Fruit fly (Drosophila melanogaster): Measurements from ENCODE around the gene CG17283.

CG17283 gene

DNA sequence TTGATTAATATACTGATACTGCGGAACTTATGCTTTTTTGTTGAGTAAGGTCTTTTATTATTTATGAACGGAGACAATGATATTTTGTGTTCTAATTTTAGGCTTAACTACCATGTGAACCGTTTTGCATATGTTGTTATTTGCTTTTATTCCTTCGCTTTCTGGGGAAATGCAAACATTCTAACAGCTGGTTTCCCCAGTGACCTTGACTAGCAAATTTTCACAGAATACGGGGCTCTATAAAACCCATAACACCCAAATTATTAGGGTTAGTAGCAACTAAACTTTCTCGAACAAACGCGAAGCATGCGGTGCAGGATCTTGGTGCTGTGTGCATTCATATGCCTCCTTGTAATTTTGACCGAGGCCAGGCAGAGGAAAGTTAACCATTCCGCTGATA is at the start of gene CG17283:
Gene CG17283 (plus strand): TSS at position 301 of the 400 bp plus-strand sequence.
- TF ChIP-seq brk (GFP tag; optimal IDR thresholded peaks at IDR 0.05): no peak
- no peak for TF ChIP-seq foxo (GFP tag; optimal IDR thresholded peaks at IDR 0.05)
- TF ChIP-seq lola (GFP tag; optimal IDR thresholded peaks at IDR 0.05): no peak
- TF ChIP-seq tai (GFP tag; optimal IDR thresholded peaks at IDR 0.05): no peak
- TF ChIP-seq Hr83 (GFP tag; optimal IDR thresholded peaks at IDR 0.05; ENCODE audit: poor library complexity, severe bottlenecking): no peak
- no peak for TF ChIP-seq psq (GFP tag; optimal IDR thresholded peaks at IDR 0.05)
- TF ChIP-seq dl (GFP tag; optimal IDR thresholded peaks at IDR 0.05; ENCODE audit: insufficient read depth in 1 of 2, partially characterized antibody in 2 of 2): no peak
- TF ChIP-seq Hr78 (GFP tag; optimal IDR thresholded peaks at IDR 0.05): no peak
- no peak for TF ChIP-seq Sp1 (GFP tag; optimal IDR thresholded peaks at IDR 0.05)
- no peak for TF ChIP-seq pan (optimal IDR thresholded peaks at IDR 0.05)
- no peak for TF ChIP-seq dmrt93B (GFP tag; optimal IDR thresholded peaks at IDR 0.05)
- TF ChIP-seq CG32264 (GFP tag; optimal IDR thresholded peaks at IDR 0.05): no peak
- TF ChIP-seq Rel (GFP tag; optimal IDR thresholded peaks at IDR 0.05): no peak
- TF ChIP-seq Rel (tag; optimal IDR thresholded peaks at IDR 0.05): no peak

DNA sequence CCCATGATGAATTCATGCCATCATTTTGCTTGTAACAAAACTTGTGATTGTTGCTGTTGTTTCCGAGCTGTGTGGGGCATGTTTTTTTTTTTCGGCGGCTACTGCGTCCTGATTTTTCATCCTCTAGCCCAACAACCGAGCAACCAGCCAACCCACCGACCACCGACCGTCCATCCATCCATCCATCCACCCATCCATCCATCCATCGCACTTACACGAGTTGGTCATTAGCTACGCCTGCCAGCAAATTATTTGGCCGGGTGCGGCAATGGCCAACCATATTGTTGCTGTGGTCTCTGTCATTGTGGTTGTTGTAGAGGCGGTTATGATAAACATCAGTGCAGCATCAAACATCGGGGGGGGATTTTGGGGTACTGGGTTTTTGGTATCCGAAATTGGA is 48.3 kb upstream of the CG17283 start:
- TF ChIP-seq Abd-B (GFP tag; optimal IDR thresholded peaks at IDR 0.05) (no peak), br (GFP tag; optimal IDR thresholded peaks at IDR 0.05) (no peak), Dfd (GFP tag; optimal IDR thresholded peaks at IDR 0.05) (no peak)

dm6 chr3R:17366023-17366422 is 41.7 kb upstream of the CG17283 start, which contains the start of gene beat-IIa:
Gene beat-IIa (minus strand): TSS chr3R:17366119.
- TF ChIP-seq lola (GFP tag; optimal IDR thresholded peaks at IDR 0.05) (no peak), sv (GFP tag; optimal IDR thresholded peaks at IDR 0.05) (no peak), dl (GFP tag; optimal IDR thresholded peaks at IDR 0.05; ENCODE audit: insufficient read depth in 1 of 2, partially characterized antibody in 2 of 2) (no peak), sage (GFP tag; optimal IDR thresholded peaks at IDR 0.05) (no peak)

- no peak for TF ChIP-seq Jra (GFP tag; optimal IDR thresholded peaks at IDR 0.05)
Observed at dm6 chr3R:17371094-17371493, 36.6 kb upstream of the CG17283 start.

dm6 chr3R:17377503-17377902 is 30.2 kb upstream of the CG17283 start:
- no peak for TF ChIP-seq pan (optimal IDR thresholded peaks at IDR 0.05)
- TF ChIP-seq dl (GFP tag; optimal IDR thresholded peaks at IDR 0.05; ENCODE audit: insufficient read depth in 1 of 2, partially characterized antibody in 2 of 2): peak in 1 of 2 experiments; percentile 39
- TF ChIP-seq Dif (GFP tag; optimal IDR thresholded peaks at IDR 0.05; ENCODE audit: partially characterized antibody): peak; percentile 18

dm6 chr3R:17379051-17379450 is 28.6 kb upstream of the CG17283 start:
- no peak for TF ChIP-seq usp (GFP tag; optimal IDR thresholded peaks at IDR 0.05)
- TF ChIP-seq Abd-B (GFP tag; optimal IDR thresholded peaks at IDR 0.05): no peak
- no peak for TF ChIP-seq lola (GFP tag; optimal IDR thresholded peaks at IDR 0.05)
- TF ChIP-seq foxo (GFP tag; optimal IDR thresholded peaks at IDR 0.05): peak in 1 of 2 experiments; percentile 47
- TF ChIP-seq psq (GFP tag; optimal IDR thresholded peaks at IDR 0.05): no peak
- peak; percentile 36 for TF ChIP-seq HLH106 (tag; optimal IDR thresholded peaks at IDR 0.05)
- no peak for TF ChIP-seq OdsH (GFP tag; optimal IDR thresholded peaks at IDR 0.05)
- no peak for TF ChIP-seq rgr (GFP tag; optimal IDR thresholded peaks at IDR 0.05)
- no peak for TF ChIP-seq Dif (GFP tag; optimal IDR thresholded peaks at IDR 0.05; ENCODE audit: partially characterized antibody)
- TF ChIP-seq GATAd (GFP tag; optimal IDR thresholded peaks at IDR 0.05): no peak
- no peak for TF ChIP-seq br (GFP tag; optimal IDR thresholded peaks at IDR 0.05)
- no peak for TF ChIP-seq ey (GFP tag; optimal IDR thresholded peaks at IDR 0.05)
- TF ChIP-seq Dfd (GFP tag; optimal IDR thresholded peaks at IDR 0.05): no peak
- TF ChIP-seq fru (GFP tag; optimal IDR thresholded peaks at IDR 0.05): peak; percentile 8
- TF ChIP-seq brk (GFP tag; optimal IDR thresholded peaks at IDR 0.05): no peak
- TF ChIP-seq Vsx2 (GFP tag; optimal IDR thresholded peaks at IDR 0.05; ENCODE audit: partially characterized antibody): no peak
- TF ChIP-seq Jra (GFP tag; optimal IDR thresholded peaks at IDR 0.05): no peak
- no peak for TF ChIP-seq Rel (GFP tag; optimal IDR thresholded peaks at IDR 0.05)
- TF ChIP-seq Rel (tag; optimal IDR thresholded peaks at IDR 0.05): no peak
- TF ChIP-seq woc (GFP tag; optimal IDR thresholded peaks at IDR 0.05): no peak
- TF ChIP-seq h (GFP tag; optimal IDR thresholded peaks at IDR 0.05): no peak
- no peak for TF ChIP-seq N (GFP tag; optimal IDR thresholded peaks at IDR 0.05)
- no peak for TF ChIP-seq dsf (GFP tag; optimal IDR thresholded peaks at IDR 0.05; ENCODE audit: borderline replicate concordance)
- no peak for TF ChIP-seq Hnf4 (GFP tag; optimal IDR thresholded peaks at IDR 0.05)
- no peak for TF ChIP-seq Hr83 (GFP tag; optimal IDR thresholded peaks at IDR 0.05; ENCODE audit: poor library complexity, severe bottlenecking)
